Worm (Caenorhabditis elegans) whole organism, L4 larva: ENCODE measurements around the gene Y42G9A.3.

Source experiments
- F10B5.3 ChIP-seq: sonication (generic microtip); optimal IDR thresholded peaks from 2 replicates; lab custom pipeline; 2016; ENCODE audit warnings: mild to moderate bottlenecking, missing genetic modification characterization, missing compliant biosample characterization
- T20F7.1 ChIP-seq: fragments of 200-800 bp; sonication (Bioruptor generic); optimal IDR thresholded peaks from 2 replicates; lab custom pipeline; 2018; ENCODE audit warnings: mild to moderate bottlenecking, missing genetic modification characterization, missing compliant biosample characterization
- Y5F2A.4 ChIP-seq: fragments of 200-800 bp; sonication (Bioruptor generic); optimal IDR thresholded peaks from 2 replicates; lab custom pipeline; 2018; ENCODE audit warnings: mild to moderate bottlenecking, missing genetic modification characterization, missing compliant biosample characterization
- aha-1 ChIP-seq: fragments of 150-350 bp; peaks from one replicate; lab custom pipeline; 2014; ENCODE audit warnings: missing biosample characterization, missing genetic modification characterization
- aly-2 ChIP-seq: sonication (generic microtip); optimal IDR thresholded peaks from 2 replicates; lab custom pipeline; 2018; ENCODE audit warnings: missing biosample characterization, missing genetic modification characterization
- arid-1 ChIP-seq: fragments of 200-800 bp; sonication (Bioruptor generic); conservative IDR thresholded peaks from 2 replicates; pipeline ENCODE4 v1.3.6; 2022; ENCODE audit warnings: missing genetic modification reagents, missing genetic modification characterization, missing compliant biosample characterization
- attf-4 ChIP-seq: sonication (generic microtip); optimal IDR thresholded peaks from 3 replicates; lab custom pipeline; 2017; ENCODE audit warnings: missing biosample characterization, missing genetic modification characterization
- ces-1 ChIP-seq: fragments of 150-350 bp; sonication (generic microtip); optimal IDR thresholded peaks from 4 replicates; lab custom pipeline; 2014; ENCODE audit warnings: missing biosample characterization, missing genetic modification reagents, missing genetic modification characterization
- daf-16 ChIP-seq, 3 experiments: sonication (generic microtip); optimal IDR thresholded peaks; 2 replicates each; lab custom pipeline; 2016 to 2017; ENCODE audit warnings: missing genetic modification characterization in 3 of 3, missing genetic modification reagents in 3 of 3, mild to moderate bottlenecking in 2 of 3, missing compliant biosample characterization in 2 of 3, missing biosample characterization in 1 of 3, moderate library complexity in 1 of 3
- daf-19 ChIP-seq: fragments of 200-800 bp; sonication (Bioruptor generic); conservative IDR thresholded peaks from 2 replicates; pipeline ENCODE4 v1.3.6; 2022; ENCODE audit warnings: missing genetic modification characterization, missing compliant biosample characterization
- dmd-6 ChIP-seq: fragments of 200-800 bp; sonication (Bioruptor generic); IDR thresholded peaks from 2 replicates; pipeline ENCODE4 v1.3.6; 2022; ENCODE audit warnings: missing genetic modification reagents, missing genetic modification characterization, missing compliant biosample characterization
- dmd-8 ChIP-seq: fragments of 200-800 bp; sonication (Bioruptor generic); IDR thresholded peaks from 2 replicates; pipeline ENCODE4 v1.3.6; 2022; ENCODE audit warnings: missing genetic modification characterization, missing compliant biosample characterization
- egl-43 ChIP-seq: fragments of 200-800 bp; sonication (Bioruptor generic); IDR thresholded peaks from 2 replicates; pipeline ENCODE4 v1.3.6; 2022; ENCODE audit warnings: missing genetic modification reagents, missing genetic modification characterization, missing compliant biosample characterization
- hlh-11 ChIP-seq: fragments of 200-800 bp; sonication (Bioruptor generic); optimal IDR thresholded peaks from 2 replicates; lab custom pipeline; 2018; ENCODE audit warnings: mild to moderate bottlenecking, missing genetic modification characterization, missing compliant biosample characterization
- jun-1 ChIP-seq: fragments of 150-350 bp; optimal IDR thresholded peaks from 2 replicates; lab custom pipeline; 2014; ENCODE audit warnings: missing biosample characterization, missing genetic modification reagents, missing genetic modification characterization
- lim-7 ChIP-seq: fragments of 200-800 bp; sonication (Bioruptor generic); IDR thresholded peaks from 2 replicates; pipeline ENCODE4 v1.3.6; 2022; ENCODE audit warnings: missing genetic modification characterization, missing compliant biosample characterization
- lin-1 ChIP-seq: fragments of 200-800 bp; sonication (Bioruptor generic); IDR thresholded peaks from 2 replicates; pipeline ENCODE4 v1.3.6; 2022; ENCODE audit warnings: missing genetic modification reagents, missing genetic modification characterization, missing compliant biosample characterization
- lin-29 ChIP-seq: fragments of 200-800 bp; sonication (Bioruptor generic); IDR thresholded peaks from 2 replicates; pipeline ENCODE4 v1.3.6; 2022; ENCODE audit warnings: missing genetic modification reagents, missing genetic modification characterization, missing compliant biosample characterization
- lir-3 ChIP-seq: sonication (generic microtip); optimal IDR thresholded peaks from 2 replicates; lab custom pipeline; 2016; ENCODE audit warnings: mild to moderate bottlenecking, missing genetic modification characterization, missing compliant biosample characterization
- madf-5 ChIP-seq, 2 experiments: fragments of 200-800 bp; sonication (Bioruptor generic); IDR thresholded peaks; 2 replicates each; pipeline ENCODE4 v1.3.6; 2022; ENCODE audit warnings: missing compliant biosample characterization in 2 of 2, missing genetic modification characterization in 2 of 2
- madf-9 ChIP-seq: fragments of 200-800 bp; sonication (Bioruptor generic); conservative IDR thresholded peaks from 2 replicates; pipeline ENCODE4 v1.3.6; 2022; ENCODE audit warnings: missing genetic modification reagents, missing genetic modification characterization, missing compliant biosample characterization
- mdl-1 ChIP-seq, 2 experiments: fragments of 150-350 bp in 1 of 2; sonication (generic microtip) in 1 of 2; optimal IDR thresholded peaks; 2 replicates each; lab custom pipeline; 2014 to 2017; ENCODE audit warnings: missing biosample characterization in 2 of 2, missing genetic modification characterization in 2 of 2
- mdt-29 ChIP-seq: fragments of 200-800 bp; sonication (Bioruptor generic); IDR thresholded peaks from 2 replicates; pipeline ENCODE4 v1.3.6; 2022; ENCODE audit warnings: missing genetic modification reagents, missing genetic modification characterization, missing compliant biosample characterization
- mxl-3 ChIP-seq: fragments of 200-800 bp; sonication (Bioruptor generic); optimal IDR thresholded peaks from 2 replicates; lab custom pipeline; 2018; ENCODE audit warnings: mild to moderate bottlenecking, missing genetic modification characterization, missing compliant biosample characterization
- nhr-11 ChIP-seq: fragments of 150-350 bp; optimal IDR thresholded peaks from 2 replicates; lab custom pipeline; 2014; ENCODE audit warnings: missing biosample characterization, missing genetic modification characterization
- nhr-237 ChIP-seq: sonication (generic microtip); optimal IDR thresholded peaks from 2 replicates; lab custom pipeline; 2017; ENCODE audit warnings: missing biosample characterization, missing genetic modification characterization
- nhr-76 ChIP-seq: fragments of 150-350 bp; optimal IDR thresholded peaks from 2 replicates; lab custom pipeline; 2014; ENCODE audit warnings: missing biosample characterization, missing genetic modification characterization
- pha-4 ChIP-seq, 2 experiments: fragments of 150-350 bp in 1 of 2; fragments of 200-800 bp in 1 of 2; sonication (Bioruptor generic) in 1 of 2; IDR thresholded peaks in 1 of 2; optimal IDR thresholded peaks in 1 of 2; 2 replicates each; pipeline versions ENCODE4 v1.3.6 to Lab custom; 2014 to 2022; ENCODE audit warnings: missing genetic modification characterization in 2 of 2, missing genetic modification reagents in 2 of 2, missing biosample characterization in 1 of 2, missing compliant biosample characterization in 1 of 2
- rbr-2 ChIP-seq: sonication (generic microtip); optimal IDR thresholded peaks from 2 replicates; lab custom pipeline; 2016; ENCODE audit warnings: missing genotype, missing genetic modification characterization, missing compliant biosample characterization
- set-16 ChIP-seq: fragments of 200-800 bp; sonication (Bioruptor generic); IDR thresholded peaks from 2 replicates; pipeline ENCODE4 v1.3.6; 2022; ENCODE audit warnings: missing genetic modification reagents, missing genetic modification characterization, missing compliant biosample characterization
- snpc-4 ChIP-seq: fragments of 150-350 bp; optimal IDR thresholded peaks from 2 replicates; lab custom pipeline; 2014; ENCODE audit warnings: missing biosample characterization, missing genetic modification characterization
- spr-1 ChIP-seq: sonication (generic microtip); optimal IDR thresholded peaks from 2 replicates; lab custom pipeline; 2016; ENCODE audit warnings: mild to moderate bottlenecking, missing genetic modification characterization, missing compliant biosample characterization
- tag-97 ChIP-seq: fragments of 200-800 bp; sonication (Bioruptor generic); IDR thresholded peaks from 2 replicates; pipeline ENCODE4 v1.3.6; 2022; ENCODE audit warnings: missing genetic modification characterization, missing compliant biosample characterization
- unc-39 ChIP-seq: sonication (generic microtip); optimal IDR thresholded peaks from 2 replicates; lab custom pipeline; 2017; ENCODE audit warnings: missing biosample characterization, missing genetic modification characterization
- unc-62 ChIP-seq, 3 experiments: fragments of 150-350 bp in 1 of 3; sonication (generic microtip); optimal IDR thresholded peaks in 2 of 3; peaks in 1 of 3; 1 replicate in 1 of 3; 2 replicates in 2 of 3; lab custom pipeline; 2014 to 2017; ENCODE audit warnings: missing biosample characterization in 3 of 3, missing genetic modification characterization in 3 of 3, missing genetic modification reagents in 3 of 3, missing genotype in 1 of 3
- vab-7 ChIP-seq: fragments of 200-800 bp; sonication (Bioruptor generic); IDR thresholded peaks from 2 replicates; pipeline ENCODE4 v1.3.6; 2022; ENCODE audit warnings: missing genetic modification reagents, missing genetic modification characterization, missing compliant biosample characterization
- zfp-2 ChIP-seq: sonication (generic microtip); optimal IDR thresholded peaks from 2 replicates; lab custom pipeline; 2016; ENCODE audit warnings: mild to moderate bottlenecking, missing genetic modification characterization, missing compliant biosample characterization
- zfp-3 ChIP-seq: fragments of 200-800 bp; sonication (Bioruptor generic); conservative IDR thresholded peaks from 2 replicates; pipeline ENCODE4 v1.3.6; 2022; ENCODE audit warnings: missing genetic modification reagents, missing genetic modification characterization, missing compliant biosample characterization
- ztf-7 ChIP-seq: fragments of 150-350 bp; optimal IDR thresholded peaks from 2 replicates; lab custom pipeline; 2014; ENCODE audit warnings: missing biosample characterization, missing genetic modification characterization

Gene Y42G9A.3

DNA sequence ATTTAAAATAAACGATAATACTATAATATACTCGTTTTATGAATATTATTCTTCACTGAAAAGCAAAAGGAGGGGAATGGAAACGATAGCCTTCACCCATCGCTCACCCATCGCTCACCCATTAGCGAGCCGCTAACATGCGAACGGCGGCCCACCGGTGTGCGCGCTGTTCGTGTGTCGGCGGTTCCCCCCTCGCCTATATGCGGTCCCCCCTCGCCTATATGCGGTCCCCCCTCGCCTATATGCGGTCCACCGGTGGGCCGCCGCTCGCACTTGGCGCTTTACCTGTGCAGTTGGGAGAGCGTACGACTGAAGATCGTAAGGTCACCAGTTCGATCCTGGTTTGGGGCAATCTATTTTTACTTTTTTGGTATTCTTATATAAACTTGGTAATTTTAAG lies 7.1 kb downstream of the Y42G9A.3 start:
- TF ChIP-seq egl-43 (GFP tag; lab: Robert Waterston, UW) (0 out of 2 replicates have a peak, but pooled peaks have one; percentile 17), set-16 (GFP tag; lab: Robert Waterston, UW) (peak; percentile 93)

- TF ChIP-seq mdt-29 (GFP tag; lab: Robert Waterston, UW): no peak
- no peak for TF ChIP-seq nhr-237
- no peak for TF ChIP-seq lim-7 (GFP tag; lab: Robert Waterston, UW)
- TF ChIP-seq snpc-4 (tag; lab: Kevin White, UChicago): no peak
- peak; percentile 67 for TF ChIP-seq aha-1 (tag; lab: Kevin White, UChicago)
- TF ChIP-seq unc-62 (GFP tag; optimal IDR thresholded peaks at IDR 0.05 in 1 of 2; lab: Kevin White, UChicago): peak in 1 of 2 experiments; percentile 76
- no peak for TF ChIP-seq unc-62 (tag; optimal IDR thresholded peaks at IDR 0.05; lab: Kevin White, UChicago)
- TF ChIP-seq, all 104 proteins: peak for 2
Measured at ce11 chrIII:6154586-6154985, 8.5 kb downstream of the Y42G9A.3 start.

DNA sequence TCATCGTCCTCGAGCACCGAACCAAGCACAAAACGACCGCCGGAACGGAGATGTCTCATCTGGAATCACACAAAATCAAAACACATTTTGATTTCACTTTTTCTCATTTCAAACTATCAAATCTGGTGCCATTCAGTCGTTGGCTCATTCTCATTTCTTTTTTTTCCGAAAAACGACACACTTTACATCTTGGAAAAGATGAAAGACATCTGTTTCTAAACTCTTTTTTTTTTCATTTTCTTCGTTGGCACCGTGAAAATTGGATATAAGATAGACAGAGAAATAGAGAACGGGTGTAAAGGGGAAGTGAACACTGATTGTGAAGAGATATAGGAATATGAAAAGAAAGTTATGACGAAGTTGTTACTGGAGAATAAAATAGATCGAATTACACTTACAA lies 9.7 kb downstream of the Y42G9A.3 start:
- TF ChIP-seq aly-2 (tag; lab: Kevin White, UChicago): no peak
- TF ChIP-seq lin-29 (GFP tag; lab: Robert Waterston, UW): no peak
- TF ChIP-seq vab-7 (GFP tag; lab: Robert Waterston, UW): no peak
- no peak for TF ChIP-seq daf-19
- no peak for TF ChIP-seq attf-4 (tag; lab: Kevin White, UChicago)
- no peak for TF ChIP-seq ces-1 (GFP tag; lab: Kevin White, UChicago)
- no peak for TF ChIP-seq dmd-8 (GFP tag; lab: Robert Waterston, UW)
- no peak for TF ChIP-seq unc-39 (tag; lab: Kevin White, UChicago)
- no peak for TF ChIP-seq tag-97 (GFP tag; lab: Robert Waterston, UW)
- no peak for TF ChIP-seq nhr-11 (tag; lab: Kevin White, UChicago)
- TF ChIP-seq, all 104 proteins: peak for 0

DNA sequence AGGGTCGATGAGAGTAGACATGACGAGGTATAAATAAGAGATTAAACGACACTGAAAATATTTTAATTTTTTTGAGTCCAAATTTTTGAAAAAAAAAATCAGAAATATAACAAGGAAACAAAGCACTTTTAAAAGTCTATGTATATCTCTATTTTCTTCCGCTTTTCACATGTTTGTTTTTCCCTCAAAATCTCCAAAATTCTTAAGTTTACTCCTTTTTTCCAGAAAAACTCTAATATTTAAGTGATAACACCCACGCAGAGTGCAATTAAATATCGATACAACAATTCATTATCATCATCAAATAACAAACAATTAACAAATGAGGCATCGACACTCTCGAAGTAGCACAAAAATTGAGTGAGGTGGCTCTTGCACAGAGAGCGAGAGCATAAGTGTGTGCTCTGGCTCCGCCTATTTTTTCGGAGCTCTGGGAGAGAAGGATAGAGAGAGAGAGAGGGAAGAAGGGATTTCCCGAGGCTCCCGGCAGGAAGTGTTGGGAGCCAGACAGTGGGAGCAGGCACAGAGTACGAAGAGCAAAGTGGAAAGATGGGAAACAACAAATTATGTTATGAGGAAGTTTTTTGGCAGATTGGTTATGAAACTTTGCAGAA lies 11.8 kb downstream of the Y42G9A.3 start, which contains the start of gene anmt-2:
anmt-2 (minus strand) TSS at position 51 of the 614 bp plus-strand sequence.
- TF ChIP-seq daf-16 (GFP tag; optimal IDR thresholded peaks at IDR 0.05; lab: Kevin White, UChicago) (peak in 1 of 2 experiments; percentile 56), daf-16 (tag; optimal IDR thresholded peaks at IDR 0.05; lab: Kevin White, UChicago) (no peak), nhr-11 (tag; lab: Kevin White, UChicago) (no peak), pha-4 (GFP tag; IDR thresholded peaks at IDR 0.05; lab: Robert Waterston, UW) (no peak), pha-4 (tag; optimal IDR thresholded peaks at IDR 0.05; lab: Kevin White, UChicago) (no peak), hlh-11 (tag; lab: Kevin White, UChicago) (peak; percentile 30), lim-7 (GFP tag; lab: Robert Waterston, UW) (peak; percentile 16; the same call in 1 of the 2 replicates), zfp-2 (no peak), zfp-3 (no peak), mdt-29 (GFP tag; lab: Robert Waterston, UW) (no peak), madf-5 (GFP tag; IDR thresholded peaks at IDR 0.05; lab: Robert Waterston, UW) (no peak), Y5F2A.4 (GFP tag; lab: Kevin White, UChicago) (no peak), set-16 (GFP tag; lab: Robert Waterston, UW) (peak; percentile 45; the same call in 1 of the 2 replicates), jun-1 (tag; lab: Kevin White, UChicago) (no peak), T20F7.1 (GFP tag; lab: Kevin White, UChicago) (no peak), ces-1 (GFP tag; lab: Kevin White, UChicago) (no peak), mdl-1 (tag; optimal IDR thresholded peaks at IDR 0.05; lab: Kevin White, UChicago) (no peak)

DNA sequence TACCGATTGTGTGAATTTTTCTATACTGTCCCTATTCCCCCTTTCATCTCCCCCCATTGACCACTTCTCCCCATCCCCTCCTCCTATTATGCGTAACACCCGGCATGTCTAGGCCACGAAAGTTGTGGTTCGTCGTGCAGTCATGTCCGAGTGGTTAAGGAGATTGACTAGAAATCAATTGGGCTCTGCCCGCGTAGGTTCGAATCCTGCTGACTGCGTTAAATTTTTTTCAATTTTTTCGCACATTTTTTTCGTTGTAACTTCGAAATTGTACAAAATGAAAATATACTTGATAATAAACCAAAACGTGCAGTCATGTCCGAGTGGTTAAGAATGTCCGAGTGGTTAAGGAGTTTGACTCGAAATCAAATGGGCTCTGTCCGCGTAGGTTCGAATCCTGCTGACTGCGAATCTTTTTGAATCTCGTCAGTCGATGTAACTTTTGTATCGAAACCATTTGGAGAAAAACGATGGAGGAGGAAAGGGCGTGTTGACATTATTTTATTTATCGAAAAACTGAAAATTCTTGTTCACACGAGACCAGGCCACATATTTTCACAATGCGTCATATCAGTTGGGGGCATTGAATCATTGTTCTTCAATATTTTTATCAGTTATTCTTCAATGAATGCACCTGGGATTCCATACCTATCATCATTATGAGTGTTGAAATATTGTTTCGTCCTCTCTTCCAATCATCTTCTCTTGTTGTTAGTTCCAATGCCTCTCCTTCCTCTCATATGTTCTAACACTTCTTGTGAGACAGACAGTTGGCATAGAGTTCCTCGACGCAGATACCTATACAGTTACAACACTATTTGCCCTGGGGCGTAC lies 12.8 kb downstream of the Y42G9A.3 start, which contains the start of gene nfm-1:
nfm-1 (plus strand) TSS at position 812 of the 834 bp plus-strand sequence.
- TF ChIP-seq aly-2 (tag; lab: Kevin White, UChicago) (no peak), lir-3 (peak; percentile 8), T20F7.1 (GFP tag; lab: Kevin White, UChicago) (peak; percentile 65), spr-1 (tag; lab: Kevin White, UChicago) (peak; percentile 67), nhr-237 (no peak), madf-9 (GFP tag; lab: Robert Waterston, UW) (peak; percentile 71), dmd-6 (GFP tag; lab: Robert Waterston, UW) (peak; percentile 87), mxl-3 (peak; percentile 19), F10B5.3 (tag; lab: Kevin White, UChicago) (no peak), arid-1 (GFP tag; lab: Robert Waterston, UW) (peak; percentile 86), nhr-76 (tag; lab: Kevin White, UChicago) (no peak), lin-1 (peak; percentile 78), tag-97 (GFP tag; lab: Robert Waterston, UW) (no peak), rbr-2 (tag; lab: Kevin White, UChicago) (peak; percentile 24), ztf-7 (tag; lab: Kevin White, UChicago) (peak; percentile 40)
